Worm (Caenorhabditis elegans) whole organism, late embryonic: Measurements from ENCODE around the gene T16G12.9.

Experiments
- F13H6.1 ChIP-seq: sonication (generic microtip); optimal IDR thresholded peaks from 2 replicates; lab custom pipeline; 2016; ENCODE audit warnings: missing genetic modification characterization, missing compliant biosample characterization
- ama-1 ChIP-seq: fragments of 150-350 bp; optimal IDR thresholded peaks from 2 replicates; lab custom pipeline; 2014
- dmd-4 ChIP-seq: sonication (generic microtip); optimal IDR thresholded peaks from 2 replicates; lab custom pipeline; 2016; ENCODE audit warnings: borderline replicate concordance, missing genetic modification characterization, missing compliant biosample characterization
- ets-4 ChIP-seq: sonication (generic microtip); optimal IDR thresholded peaks from 2 replicates; lab custom pipeline; 2016; ENCODE audit warnings: missing genetic modification characterization, missing compliant biosample characterization
- fkh-10 ChIP-seq: fragments of 150-350 bp; optimal IDR thresholded peaks from 2 replicates; lab custom pipeline; 2014; ENCODE audit warnings: missing biosample characterization, missing genetic modification reagents, missing genetic modification characterization
- gmeb-2 ChIP-seq: sonication (generic microtip); optimal IDR thresholded peaks from 2 replicates; lab custom pipeline; 2016; ENCODE audit warnings: missing genetic modification characterization, inconsistent platforms, missing compliant biosample characterization
- hlh-30 ChIP-seq: sonication (generic microtip); optimal IDR thresholded peaks from 2 replicates; lab custom pipeline; 2017; ENCODE audit warnings: antibody characterized with exemption, missing genetic modification characterization, missing compliant biosample characterization; ENCODE audit not compliant: insufficient read depth
- nhr-11 ChIP-seq: fragments of 150-350 bp; optimal IDR thresholded peaks from 2 replicates; lab custom pipeline; 2014; ENCODE audit warnings: missing biosample characterization, missing genetic modification characterization
- pqm-1 ChIP-seq: sonication (generic microtip); optimal IDR thresholded peaks from 2 replicates; lab custom pipeline; 2016; ENCODE audit warnings: missing genetic modification characterization, missing compliant biosample characterization
- tbx-2 ChIP-seq: sonication (generic microtip); optimal IDR thresholded peaks from 2 replicates; lab custom pipeline; 2016; ENCODE audit warnings: missing genetic modification characterization, missing compliant biosample characterization
- tbx-7 ChIP-seq: sonication (generic microtip); optimal IDR thresholded peaks from 2 replicates; lab custom pipeline; 2016; ENCODE audit warnings: missing genotype, missing genetic modification characterization, missing compliant biosample characterization
- ttx-3 ChIP-seq: sonication (generic microtip); optimal IDR thresholded peaks from 2 replicates; lab custom pipeline; 2016; ENCODE audit warnings: missing genetic modification reagents, missing genetic modification characterization, missing compliant biosample characterization
- unc-86 ChIP-seq: sonication (generic microtip); optimal IDR thresholded peaks from 2 replicates; lab custom pipeline; 2016; ENCODE audit warnings: missing genetic modification characterization, missing compliant biosample characterization

- TF ChIP-seq nhr-11, result no peak
- TF ChIP-seq ets-4 (tag; lab: Kevin White, UChicago), result no peak
- TF ChIP-seq tbx-7 (tag; lab: Kevin White, UChicago), result no peak
- TF ChIP-seq gmeb-2 (tag; lab: Kevin White, UChicago), result no peak
- TF ChIP-seq pqm-1 (tag; lab: Kevin White, UChicago), result no peak
- TF ChIP-seq unc-86 (tag; lab: Kevin White, UChicago), result no peak
- TF ChIP-seq ama-1 (lab: Kevin White, UChicago), result no peak
- no peak for TF ChIP-seq F13H6.1 (tag; lab: Kevin White, UChicago)
- TF ChIP-seq fkh-10 (GFP tag; lab: Kevin White, UChicago), result no peak
- no peak for TF ChIP-seq hlh-30
- TF ChIP-seq dmd-4, result no peak
- TF ChIP-seq tbx-2 (tag; lab: Kevin White, UChicago), result no peak
- no peak for TF ChIP-seq ttx-3 (tag; lab: Kevin White, UChicago)
These were observed 42.2 kb upstream of the T16G12.9 start, which contains the start of the genes gtf-2H3 and ham-3 for ce11 chrIII:10120076-10120831.
